Fruit fly (Drosophila melanogaster): ENCODE results near the gene CG1299.

DNA sequence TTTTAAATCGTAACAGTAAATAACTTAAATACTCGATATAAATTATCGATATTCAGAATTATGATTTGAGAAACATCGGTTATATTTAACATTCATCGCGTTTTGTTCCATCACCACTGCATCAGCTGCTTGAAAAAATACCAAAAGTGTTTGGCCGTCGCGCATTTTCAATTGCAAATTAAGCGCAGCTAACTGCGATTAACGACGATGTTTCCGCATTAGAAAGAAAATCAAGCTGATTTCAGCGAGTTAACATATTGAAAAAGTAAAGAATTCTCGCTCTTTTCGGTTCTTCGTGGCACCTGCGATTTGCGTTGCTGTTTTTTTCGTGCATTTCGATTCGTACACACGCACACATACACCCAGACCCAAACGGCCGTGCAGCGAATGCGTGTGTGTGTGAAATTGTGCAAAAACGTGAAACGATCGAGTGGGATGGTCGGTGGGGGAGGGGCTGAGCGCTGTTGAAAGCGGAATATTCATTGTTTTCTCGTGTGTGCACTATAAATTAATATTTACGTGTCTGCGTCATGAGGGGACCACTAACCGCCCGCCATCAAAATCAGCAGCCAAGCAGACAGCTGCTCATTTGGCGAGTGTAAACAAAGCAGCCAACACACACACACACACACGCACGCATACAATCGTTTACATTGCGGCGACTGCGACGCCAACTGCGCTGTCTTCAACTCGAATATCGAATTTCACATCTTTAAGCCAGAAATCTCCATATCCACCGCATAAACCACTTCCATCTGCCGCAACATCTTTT, 40.2 kb upstream of the CG1299 start, which contains the start of gene Ack:
- TF ChIP-seq Clk (GFP tag; optimal IDR thresholded peaks at IDR 0.05) (peak; percentile 32), cnc (optimal IDR thresholded peaks at IDR 0.05) (no peak), kay (GFP tag; ENCODE audit: borderline replicate concordance) (no peak), ovo (GFP tag; optimal IDR thresholded peaks at IDR 0.05) (no peak), Mnt (GFP tag; optimal IDR thresholded peaks at IDR 0.05) (peak; percentile 79), CG12768 (GFP tag; optimal IDR thresholded peaks at IDR 0.05) (peak; percentile 45), CG11617 (GFP tag; optimal IDR thresholded peaks at IDR 0.05) (peak; percentile 51), CG5204 (GFP tag; optimal IDR thresholded peaks at IDR 0.05) (no peak)

Measured in whole organism, adult.